Worm (Caenorhabditis elegans): ENCODE results near the gene T23F4.2.

ce11 chrII:1191853-1192252, 28.5 kb downstream of the T23F4.2 start:
- TF ChIP-seq mdt-29 (GFP tag; IDR thresholded peaks at IDR 0.05) (no peak), zfp-3 (GFP tag; conservative IDR thresholded peaks at IDR 0.05) (no peak)
